Fruit fly (Drosophila melanogaster): ENCODE measurements around the gene CG17145.

The CG17145 gene

DNA sequence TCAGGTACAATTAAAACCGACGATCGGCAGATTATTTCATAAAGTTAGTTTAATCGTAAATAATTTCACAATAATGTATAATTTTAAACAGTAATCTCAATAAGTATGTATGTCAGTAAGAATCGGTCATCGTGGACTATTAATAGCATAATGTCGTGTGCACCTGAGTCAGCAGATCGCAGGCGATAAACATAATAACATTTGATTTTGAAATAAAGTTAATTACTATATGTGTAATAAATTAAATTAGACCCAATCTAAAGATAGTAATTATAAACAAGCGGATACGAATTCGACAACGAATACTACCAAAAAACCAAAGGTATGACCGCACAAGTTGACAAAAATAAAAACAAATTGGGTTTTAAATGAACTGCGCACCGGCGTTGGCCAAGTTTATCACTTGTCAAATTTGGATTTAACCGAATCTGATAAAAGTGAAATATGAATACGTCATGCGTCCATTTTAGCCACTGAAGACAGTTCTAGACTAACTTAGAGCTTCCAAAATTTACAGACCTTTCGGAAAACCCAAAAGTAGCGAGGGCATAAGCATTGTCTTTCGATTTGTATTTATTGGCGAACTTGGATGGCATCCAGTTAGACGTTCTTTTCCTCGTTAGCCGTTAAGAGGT, 14.5 kb upstream of the CG17145 start, which contains the start of gene CG6996:
TSS of gene CG6996 (plus strand) at position 585 of the 635 bp plus-strand sequence.
- TF ChIP-seq EcR (GFP tag; optimal IDR thresholded peaks at IDR 0.05) = no peak

DNA sequence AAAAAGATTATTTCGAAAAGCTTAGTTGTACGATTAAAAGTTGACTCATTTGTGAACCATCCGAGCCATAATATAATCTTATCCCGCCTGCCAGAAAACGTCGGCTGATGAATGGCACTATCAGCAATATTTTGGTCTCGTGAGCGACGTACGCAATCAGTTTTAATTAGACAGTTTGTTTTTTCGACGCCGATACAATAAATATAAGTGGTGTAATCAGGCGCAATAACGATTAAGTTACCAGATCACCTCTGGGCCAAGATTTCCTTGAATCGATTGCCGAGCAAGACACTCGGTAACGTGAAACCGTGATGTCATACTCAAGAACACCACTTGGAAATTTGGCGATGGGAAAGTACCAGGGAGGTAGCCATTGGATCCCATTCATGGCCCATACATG, 12.5 kb upstream of the CG17145 start:
- TF ChIP-seq pan (optimal IDR thresholded peaks at IDR 0.05) (no peak), Dll (optimal IDR thresholded peaks at IDR 0.05) (no peak), EcR (GFP tag; optimal IDR thresholded peaks at IDR 0.05) (no peak), psq (optimal IDR thresholded peaks at IDR 0.05) (no peak), CG8478 (optimal IDR thresholded peaks at IDR 0.05) (no peak), usp (GFP tag; optimal IDR thresholded peaks at IDR 0.05) (no peak)

dm6 chr3L:20209896-20210295, 11.7 kb upstream of the CG17145 start:
- no peak for TF ChIP-seq usp (GFP tag; optimal IDR thresholded peaks at IDR 0.05)
- no peak for TF ChIP-seq pan (optimal IDR thresholded peaks at IDR 0.05)
- no peak for TF ChIP-seq Dll (optimal IDR thresholded peaks at IDR 0.05)
- no peak for TF ChIP-seq psq (optimal IDR thresholded peaks at IDR 0.05)
- no peak for TF ChIP-seq EcR (GFP tag; optimal IDR thresholded peaks at IDR 0.05)
- TF ChIP-seq CG8478 (optimal IDR thresholded peaks at IDR 0.05) = no peak

DNA sequence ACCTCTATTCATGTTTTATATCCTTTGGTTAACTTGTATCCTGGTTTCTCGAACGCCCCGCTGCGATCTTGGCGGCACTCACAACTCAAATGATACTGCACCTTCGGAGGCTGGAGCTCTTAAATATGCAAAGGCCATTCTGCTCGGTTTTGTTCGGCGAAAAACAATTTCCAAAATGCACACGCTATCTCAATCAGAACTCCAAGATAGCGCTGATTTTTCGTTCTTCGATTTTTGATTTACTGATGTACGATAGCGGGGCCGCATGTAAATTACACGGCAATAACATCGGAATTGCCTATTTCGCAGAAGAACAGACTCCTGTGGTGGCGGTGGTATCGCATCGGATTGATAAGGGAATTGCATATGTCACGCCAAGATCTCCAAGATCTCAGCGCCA, 9.6 kb upstream of the CG17145 start, which contains the start of gene CG7017:
TSS of gene CG7017 (minus strand) at position 101 of the 400 bp plus-strand sequence.
- TF ChIP-seq psq (optimal IDR thresholded peaks at IDR 0.05) = no peak
- TF ChIP-seq pan (optimal IDR thresholded peaks at IDR 0.05) = no peak
- no peak for TF ChIP-seq EcR (GFP tag; optimal IDR thresholded peaks at IDR 0.05)
- TF ChIP-seq CG8478 (optimal IDR thresholded peaks at IDR 0.05) = no peak
- no peak for TF ChIP-seq Dll (optimal IDR thresholded peaks at IDR 0.05)
- no peak for TF ChIP-seq usp (GFP tag; optimal IDR thresholded peaks at IDR 0.05)

DNA sequence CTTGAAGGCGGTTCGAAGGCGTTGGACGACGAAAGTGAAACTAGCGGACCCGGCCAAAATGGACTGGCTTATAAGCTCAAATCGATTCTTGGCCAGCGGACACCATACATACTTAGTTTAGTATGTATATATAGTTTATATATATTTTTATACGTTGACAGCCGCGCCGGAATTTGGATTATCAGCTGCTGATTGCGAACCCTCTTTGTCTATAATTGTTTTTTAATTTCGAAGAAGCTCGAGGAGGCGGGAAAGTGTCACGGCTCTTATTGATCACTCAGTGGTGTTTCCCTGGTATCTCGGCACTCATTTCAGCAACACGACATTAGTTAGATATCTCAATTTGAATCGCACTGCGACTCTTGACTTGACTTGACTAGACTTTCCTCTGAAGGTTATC, 1.2 kb upstream of the CG17145 start, which contains the start of gene CG6933:
TSS of gene CG6933 (minus strand) at position 47 of the 400 bp plus-strand sequence.
- no peak for TF ChIP-seq pan (optimal IDR thresholded peaks at IDR 0.05)
- no peak for TF ChIP-seq Dll (optimal IDR thresholded peaks at IDR 0.05)
- TF ChIP-seq CG8478 (optimal IDR thresholded peaks at IDR 0.05) = no peak
- no peak for TF ChIP-seq psq (optimal IDR thresholded peaks at IDR 0.05)
- TF ChIP-seq EcR (GFP tag; optimal IDR thresholded peaks at IDR 0.05) = no peak
- no peak for TF ChIP-seq usp (GFP tag; optimal IDR thresholded peaks at IDR 0.05)

DNA sequence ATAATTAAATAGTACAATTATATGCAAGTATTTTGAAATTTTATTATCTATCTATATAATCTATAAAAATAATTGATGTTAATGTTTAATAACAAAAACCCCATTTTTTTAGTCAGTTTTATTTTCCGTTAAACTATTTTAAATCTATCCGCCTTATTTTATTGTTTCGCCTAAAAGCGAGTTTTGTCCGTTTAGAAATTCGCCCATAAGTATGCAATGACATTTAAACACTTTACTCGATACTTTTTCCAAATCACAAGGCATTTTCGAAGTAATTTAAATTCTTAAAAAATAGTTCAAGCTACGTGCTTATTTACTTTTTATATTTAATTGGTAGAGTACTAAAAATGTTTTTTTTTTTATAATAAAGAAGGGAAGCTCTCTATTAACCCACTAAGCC, 696 bp upstream of the CG17145 start:
- no peak for TF ChIP-seq pan (optimal IDR thresholded peaks at IDR 0.05)
- no peak for TF ChIP-seq psq (optimal IDR thresholded peaks at IDR 0.05)
- TF ChIP-seq EcR (GFP tag; optimal IDR thresholded peaks at IDR 0.05) = no peak
- TF ChIP-seq usp (GFP tag; optimal IDR thresholded peaks at IDR 0.05) = no peak
- TF ChIP-seq Dll (optimal IDR thresholded peaks at IDR 0.05) = no peak
- no peak for TF ChIP-seq CG8478 (optimal IDR thresholded peaks at IDR 0.05)

DNA sequence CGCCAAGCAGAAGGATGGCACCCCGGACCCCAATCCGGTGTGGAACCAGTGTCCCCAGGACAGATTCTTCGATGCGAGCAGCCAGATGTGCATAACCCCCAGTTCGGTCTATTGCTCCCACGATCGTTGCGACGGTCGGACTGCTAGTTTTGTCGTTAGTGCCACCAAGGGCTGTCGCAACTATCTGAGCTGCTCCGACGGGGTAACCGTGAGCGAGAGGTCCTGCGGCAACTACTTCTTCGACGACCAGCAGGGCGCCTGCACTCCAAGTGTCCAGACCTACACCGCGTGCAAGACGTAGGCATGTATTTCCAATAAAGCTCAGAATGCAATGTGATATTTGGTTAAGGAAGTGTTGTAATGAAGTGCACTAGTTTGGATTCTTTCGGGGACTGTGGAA, 1.0 kb downstream of the CG17145 start:
- TF ChIP-seq EcR (GFP tag; optimal IDR thresholded peaks at IDR 0.05) = no peak
- no peak for TF ChIP-seq Dll (optimal IDR thresholded peaks at IDR 0.05)
- no peak for TF ChIP-seq CG8478 (optimal IDR thresholded peaks at IDR 0.05)
- TF ChIP-seq usp (GFP tag; optimal IDR thresholded peaks at IDR 0.05) = no peak

DNA sequence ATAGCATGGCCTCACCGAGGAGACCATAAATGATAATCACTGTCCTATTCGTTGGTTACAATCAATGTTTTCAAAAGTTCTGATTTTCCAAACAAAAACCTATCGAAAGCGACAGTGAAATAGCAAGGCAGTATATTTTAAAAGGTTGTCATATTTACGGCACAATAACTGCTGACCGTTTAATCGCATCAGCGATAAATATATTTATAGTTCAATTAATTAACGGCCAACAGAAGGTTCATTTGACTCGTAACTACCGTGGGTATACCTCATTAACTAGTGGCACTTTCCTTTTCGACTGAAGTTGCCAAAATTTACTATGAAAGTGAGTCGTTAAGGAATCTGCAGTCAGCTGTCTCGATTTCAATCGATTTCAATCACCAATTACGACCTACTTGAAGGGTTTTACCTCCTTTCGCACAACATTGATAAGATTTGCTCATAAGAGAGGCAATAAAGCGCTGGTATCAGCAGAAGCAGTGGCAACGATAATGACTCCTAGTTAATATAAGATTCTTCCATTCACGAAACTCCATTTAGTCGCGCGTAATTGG, 1.9 kb downstream of the CG17145 start, which contains the start of gene CG17147:
TSS of gene CG17147 (plus strand) at position 535 of the 554 bp plus-strand sequence.
- TF ChIP-seq CG8478 (optimal IDR thresholded peaks at IDR 0.05) (no peak), pan (optimal IDR thresholded peaks at IDR 0.05) (no peak), EcR (GFP tag; optimal IDR thresholded peaks at IDR 0.05) (no peak), usp (GFP tag; optimal IDR thresholded peaks at IDR 0.05) (no peak), Dll (optimal IDR thresholded peaks at IDR 0.05) (no peak), psq (optimal IDR thresholded peaks at IDR 0.05) (no peak)

dm6 chr3L:20226153-20226552, 4.5 kb downstream of the CG17145 start:
- TF ChIP-seq pan (optimal IDR thresholded peaks at IDR 0.05) (no peak), CG8478 (optimal IDR thresholded peaks at IDR 0.05) (no peak), psq (optimal IDR thresholded peaks at IDR 0.05) (no peak), Dll (optimal IDR thresholded peaks at IDR 0.05) (no peak), usp (GFP tag; optimal IDR thresholded peaks at IDR 0.05) (no peak), EcR (GFP tag; optimal IDR thresholded peaks at IDR 0.05) (no peak)

- no peak for TF ChIP-seq EcR (GFP tag; optimal IDR thresholded peaks at IDR 0.05)
- no peak for TF ChIP-seq usp (GFP tag; optimal IDR thresholded peaks at IDR 0.05)
- no peak for TF ChIP-seq pan (optimal IDR thresholded peaks at IDR 0.05)
- TF ChIP-seq psq (optimal IDR thresholded peaks at IDR 0.05) = no peak
- TF ChIP-seq CG8478 (optimal IDR thresholded peaks at IDR 0.05) = no peak
- TF ChIP-seq Dll (optimal IDR thresholded peaks at IDR 0.05) = no peak
Observed at dm6 chr3L:20230178-20230775, 8.7 kb downstream of the CG17145 start.

DNA sequence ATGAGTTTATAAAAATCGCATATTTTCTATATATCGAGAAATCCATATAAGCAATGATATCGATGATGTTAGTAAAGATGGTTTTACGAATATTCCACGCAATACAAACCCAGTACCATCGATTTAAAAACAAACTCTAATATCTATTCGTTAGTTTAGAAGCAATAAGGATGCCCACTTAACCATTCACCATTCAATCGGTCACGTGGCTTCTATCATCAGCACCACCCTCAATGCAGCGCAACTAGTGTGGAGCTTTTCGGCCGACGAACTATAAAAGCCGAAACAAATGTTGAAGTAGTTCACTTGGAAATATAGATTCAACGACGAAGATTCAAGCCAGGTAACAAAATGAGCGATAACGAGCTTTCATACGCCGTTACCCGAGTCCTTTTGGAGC, 9.8 kb downstream of the CG17145 start, which contains the start of gene CG13813:
TSS of gene CG13813 (plus strand) at position 301 of the 400 bp plus-strand sequence.
- no peak for TF ChIP-seq CG8478 (optimal IDR thresholded peaks at IDR 0.05)
- no peak for TF ChIP-seq psq (optimal IDR thresholded peaks at IDR 0.05)
- no peak for TF ChIP-seq usp (GFP tag; optimal IDR thresholded peaks at IDR 0.05)
- TF ChIP-seq Dll (optimal IDR thresholded peaks at IDR 0.05) = no peak
- no peak for TF ChIP-seq pan (optimal IDR thresholded peaks at IDR 0.05)
- no peak for TF ChIP-seq EcR (GFP tag; optimal IDR thresholded peaks at IDR 0.05)

dm6 chr3L:20237167-20237566, 15.6 kb downstream of the CG17145 start:
- TF ChIP-seq CG8478 (optimal IDR thresholded peaks at IDR 0.05) = no peak
- TF ChIP-seq usp (GFP tag; optimal IDR thresholded peaks at IDR 0.05) = no peak
- TF ChIP-seq EcR (GFP tag; optimal IDR thresholded peaks at IDR 0.05) = no peak
- no peak for TF ChIP-seq psq (optimal IDR thresholded peaks at IDR 0.05)

All from whole organism.